Fruit fly (Drosophila melanogaster) whole organism, embryonic: ENCODE results near the gene CG44001.

Source experiments
- Awh ChIP-seq: fragments of 200-800 bp; sonication (Bioruptor generic); IDR thresholded peaks from 2 replicates; pipeline ENCODE4, ENCODE4 v1.3.6; 2022; ENCODE audit warnings: missing biosample characterization, missing genetic modification characterization
- Bdp1 ChIP-seq: fragments of 200-800 bp; sonication (Bioruptor generic); optimal IDR thresholded peaks from 3 replicates; lab custom pipeline; 2016; ENCODE audit warnings: missing biosample characterization, missing genetic modification characterization
- Blimp-1 ChIP-seq: fragments of 200-800 bp; sonication (Bioruptor generic); optimal IDR thresholded peaks from 3 replicates; lab custom pipeline; 2018; ENCODE audit warnings: missing biosample characterization, missing genetic modification characterization, mild to moderate bottlenecking, moderate library complexity, missing genetic modification reagents
- CG10565 ChIP-seq: fragments of 200-800 bp; sonication (Bioruptor generic); optimal IDR thresholded peaks from 3 replicates; lab custom pipeline; 2016; ENCODE audit warnings: missing biosample characterization, mild to moderate bottlenecking, missing genetic modification characterization
- CG11247 ChIP-seq: fragments of 200-800 bp; sonication (Bioruptor generic); IDR thresholded peaks from 2 replicates; pipeline ENCODE4 v1.3.6; 2022; ENCODE audit warnings: missing biosample characterization, missing genetic modification characterization
- CG12942 ChIP-seq: fragments of 200-800 bp; sonication (Bioruptor generic); optimal IDR thresholded peaks from 3 replicates; lab custom pipeline; 2016; ENCODE audit warnings: missing biosample characterization, missing genetic modification characterization
- CG1529 ChIP-seq: fragments of 200-800 bp; sonication (Bioruptor generic); optimal IDR thresholded peaks from 3 replicates; lab custom pipeline; 2018; ENCODE audit warnings: missing biosample characterization, missing genetic modification characterization
- CG1647 ChIP-seq: fragments of 200-800 bp; sonication (Bioruptor generic); optimal IDR thresholded peaks from 3 replicates; lab custom pipeline; 2016; ENCODE audit warnings: missing biosample characterization, missing genetic modification characterization
- CG16863 ChIP-seq: fragments of 200-800 bp; sonication (Bioruptor generic); optimal IDR thresholded peaks from 3 replicates; lab custom pipeline; 2016; ENCODE audit warnings: missing biosample characterization, missing genetic modification characterization
- CG17568 ChIP-seq: fragments of 200-800 bp; sonication (Bioruptor generic); optimal IDR thresholded peaks from 2 replicates; lab custom pipeline; 2018; ENCODE audit warnings: missing biosample characterization, mild to moderate bottlenecking, missing genetic modification characterization, moderate library complexity
- CG2712 ChIP-seq: fragments of 200-800 bp; optimal IDR thresholded peaks from 3 replicates; lab custom pipeline; 2019; ENCODE audit warnings: missing biosample characterization, mild to moderate bottlenecking, missing genetic modification characterization, moderate library complexity
- CG30403 ChIP-seq: fragments of 200-800 bp; sonication (Bioruptor generic); optimal IDR thresholded peaks from 3 replicates; lab custom pipeline; 2016; ENCODE audit warnings: missing biosample characterization, missing genetic modification characterization
- CG33557 ChIP-seq: fragments of 200-800 bp; sonication (Bioruptor generic); optimal IDR thresholded peaks from 2 replicates; lab custom pipeline; 2019; ENCODE audit warnings: missing biosample characterization, mild to moderate bottlenecking, missing genetic modification characterization, moderate library complexity
- CG4282 ChIP-seq: fragments of 200-800 bp; sonication (Bioruptor generic); optimal IDR thresholded peaks from 2 replicates; lab custom pipeline; 2016; ENCODE audit warnings: missing biosample characterization, missing genetic modification characterization
- CG43689 ChIP-seq: fragments of 200-800 bp; sonication (Bioruptor generic); IDR thresholded peaks from 2 replicates; pipeline ENCODE4 v1.3.6; 2022; ENCODE audit warnings: missing biosample characterization, missing genetic modification characterization
- CG4730 ChIP-seq: fragments of 200-800 bp; sonication (Bioruptor generic); IDR thresholded peaks from 2 replicates; pipeline ENCODE4 v1.3.6; 2022; ENCODE audit warnings: missing biosample characterization, missing genetic modification characterization
- CG4820 ChIP-seq: fragments of 200-800 bp; sonication (Bioruptor generic); optimal IDR thresholded peaks from 3 replicates; lab custom pipeline; 2016; ENCODE audit warnings: missing biosample characterization, missing genetic modification characterization
- CG6683 ChIP-seq: fragments of 200-800 bp; sonication (Bioruptor generic); optimal IDR thresholded peaks from 2 replicates; lab custom pipeline; 2017; ENCODE audit warnings: missing biosample characterization, mild to moderate bottlenecking, missing genetic modification characterization, missing genetic modification reagents
- CG8290 ChIP-seq, 3 experiments: fragments of 200-800 bp; sonication (Bioruptor generic); optimal IDR thresholded peaks; 2 replicates each; lab custom pipeline; 2016 to 2019; ENCODE audit warnings: missing biosample characterization in 3 of 3, missing genetic modification characterization in 3 of 3, mild to moderate bottlenecking in 2 of 3, moderate library complexity in 1 of 3
- D19A ChIP-seq: fragments of 200-800 bp; optimal IDR thresholded peaks from 3 replicates; lab custom pipeline; 2019; ENCODE audit warnings: missing biosample characterization, mild to moderate bottlenecking, missing genetic modification characterization, moderate library complexity
- E2f2 ChIP-seq: fragments of 200-800 bp; sonication (Bioruptor generic); IDR thresholded peaks from 2 replicates; pipeline ENCODE4 v1.3.6; 2022; ENCODE audit warnings: missing biosample characterization, missing genetic modification characterization
- Elba2 ChIP-seq: fragments of 200-800 bp; sonication (Bioruptor generic); optimal IDR thresholded peaks from 3 replicates; lab custom pipeline; 2016; ENCODE audit warnings: missing biosample characterization, missing genetic modification characterization
- H2.0 ChIP-seq: fragments of 200-800 bp; sonication (Bioruptor generic); IDR thresholded peaks from 2 replicates; pipeline ENCODE4 v1.3.6; 2022; ENCODE audit warnings: missing biosample characterization, missing genetic modification characterization
- MTF-1 ChIP-seq: fragments of 200-800 bp; sonication (Bioruptor generic); optimal IDR thresholded peaks from 2 replicates; lab custom pipeline; 2018; ENCODE audit warnings: missing biosample characterization, mild to moderate bottlenecking, missing genetic modification characterization, borderline replicate concordance
- Meics ChIP-seq: fragments of 200-800 bp; sonication (Bioruptor generic); optimal IDR thresholded peaks from 2 replicates; lab custom pipeline; 2017; ENCODE audit warnings: missing biosample characterization, mild to moderate bottlenecking, missing genetic modification characterization
- Mes4 ChIP-seq: fragments of 200-800 bp; sonication (Bioruptor generic); optimal IDR thresholded peaks from 2 replicates; lab custom pipeline; 2016; ENCODE audit warnings: missing biosample characterization, missing genetic modification characterization
- Neu2 ChIP-seq: fragments of 200-800 bp; sonication (Bioruptor generic); optimal IDR thresholded peaks from 3 replicates; lab custom pipeline; 2016; ENCODE audit warnings: missing biosample characterization, missing genetic modification characterization, borderline replicate concordance
- Rfx ChIP-seq: fragments of 200-800 bp; sonication (Bioruptor generic); IDR thresholded peaks from 2 replicates; pipeline ENCODE4 v1.3.6; 2022; ENCODE audit warnings: missing biosample characterization, missing genetic modification characterization
- Six4 ChIP-seq: fragments of 200-800 bp; sonication (Bioruptor generic); optimal IDR thresholded peaks from 2 replicates; lab custom pipeline; 2016; ENCODE audit warnings: missing biosample characterization, missing genetic modification characterization
- Trl ChIP-seq, 3 experiments: fragments of >200 bp in 2 of 3; fragments of 200-800 bp in 1 of 3; sonication (Bioruptor generic) in 1 of 3; optimal IDR thresholded peaks; 2 replicates in 1 of 3; 3 replicates in 2 of 3; lab custom pipeline; 2016 to 2017; ENCODE audit warnings: missing biosample characterization in 1 of 3, missing genetic modification characterization in 1 of 3
- cato ChIP-seq: fragments of 200-800 bp; sonication (Bioruptor generic); optimal IDR thresholded peaks from 2 replicates; lab custom pipeline; 2016; ENCODE audit warnings: missing biosample characterization, missing genetic modification characterization, borderline replicate concordance
- caup ChIP-seq: fragments of 200-800 bp; sonication (Bioruptor generic); optimal IDR thresholded peaks from 3 replicates; lab custom pipeline; 2017; ENCODE audit warnings: missing biosample characterization, mild to moderate bottlenecking, missing genetic modification characterization, moderate library complexity; ENCODE audit not compliant: severe bottlenecking
- da ChIP-seq: fragments of 200-800 bp; sonication (Bioruptor generic); optimal IDR thresholded peaks from 2 replicates; lab custom pipeline; 2016; ENCODE audit warnings: missing biosample characterization, missing genetic modification characterization
- disco-r ChIP-seq: fragments of 200-800 bp; sonication (Bioruptor generic); optimal IDR thresholded peaks from 2 replicates; lab custom pipeline; 2016; ENCODE audit warnings: missing biosample characterization, missing genetic modification characterization
- fd64A ChIP-seq: fragments of 200-800 bp; sonication (Bioruptor generic); optimal IDR thresholded peaks from 3 replicates; lab custom pipeline; 2018; ENCODE audit warnings: missing biosample characterization, mild to moderate bottlenecking, missing genetic modification characterization
- gce ChIP-seq: fragments of 200-800 bp; sonication (Bioruptor generic); IDR thresholded peaks from 3 replicates; pipeline ENCODE4 v1.3.6; 2022; ENCODE audit warnings: missing biosample characterization, missing genetic modification characterization
- hb ChIP-seq: fragments of 200-800 bp; sonication (Bioruptor generic); IDR thresholded peaks from 3 replicates; pipeline ENCODE4 v1.3.6; 2022; ENCODE audit warnings: missing biosample characterization, missing genetic modification characterization; ENCODE audit not compliant: partially characterized antibody
- insv ChIP-seq, 2 experiments: fragments of 200-800 bp; sonication (Bioruptor generic); optimal IDR thresholded peaks; 3 replicates each; lab custom pipeline; 2016 to 2018; ENCODE audit warnings: missing biosample characterization in 2 of 2, missing genetic modification characterization in 2 of 2
- lola ChIP-seq, 3 experiments: fragments of >200 bp in 2 of 3; fragments of 200-800 bp in 1 of 3; sonication (Bioruptor generic) in 1 of 3; optimal IDR thresholded peaks; 2 replicates each; lab custom pipeline; 2017 to 2019; ENCODE audit warnings: missing biosample characterization in 3 of 3, missing genetic modification characterization in 3 of 3, mild to moderate bottlenecking in 1 of 3, moderate library complexity in 1 of 3
- luna ChIP-seq: fragments of 200-800 bp; sonication (Bioruptor generic); optimal IDR thresholded peaks from 2 replicates; lab custom pipeline; 2016; ENCODE audit warnings: missing biosample characterization, missing genetic modification characterization
- mirr ChIP-seq: fragments of 200-800 bp; sonication (Bioruptor generic); optimal IDR thresholded peaks from 3 replicates; lab custom pipeline; 2018; ENCODE audit warnings: missing biosample characterization, mild to moderate bottlenecking, missing genetic modification characterization
- otp ChIP-seq: fragments of 200-800 bp; sonication (Bioruptor generic); IDR thresholded peaks from 3 replicates; pipeline ENCODE4, ENCODE4 v1.3.6; 2022; ENCODE audit warnings: missing biosample characterization, missing genetic modification characterization
- repo ChIP-seq: fragments of 200-800 bp; sonication (Bioruptor generic); optimal IDR thresholded peaks from 2 replicates; lab custom pipeline; 2016; ENCODE audit warnings: missing biosample characterization, missing genetic modification characterization
- sc ChIP-seq, 3 experiments: fragments of >200 bp in 2 of 3; fragments of 200-800 bp in 1 of 3; sonication (Bioruptor generic) in 1 of 3; optimal IDR thresholded peaks; 2 replicates in 2 of 3; 3 replicates in 1 of 3; lab custom pipeline; 2017; ENCODE audit warnings: mild to moderate bottlenecking in 1 of 3, missing biosample characterization in 1 of 3, missing genetic modification characterization in 1 of 3, missing genetic modification reagents in 1 of 3
- toy ChIP-seq: fragments of 200-800 bp; sonication (Bioruptor generic); IDR thresholded peaks from 2 replicates; pipeline ENCODE4 v1.3.6; 2022; ENCODE audit warnings: missing biosample characterization, missing genetic modification characterization
- twi ChIP-seq: fragments of 200-800 bp; optimal IDR thresholded peaks from 2 replicates; lab custom pipeline; 2019; ENCODE audit warnings: missing biosample characterization, mild to moderate bottlenecking, missing genetic modification characterization, moderate library complexity
- wek ChIP-seq: fragments of 200-800 bp; sonication (Bioruptor generic); optimal IDR thresholded peaks from 3 replicates; lab custom pipeline; 2018; ENCODE audit warnings: missing biosample characterization, mild to moderate bottlenecking, missing genetic modification characterization, moderate library complexity

Gene CG44001

dm6 chr2L:4999389-5000032 is 43.6 kb upstream of the CG44001 start (continued):
- TF ChIP-seq CG1529 (GFP tag; lab: Kevin White, UChicago): no peak
- no peak for TF ChIP-seq Neu2 (GFP tag; lab: Kevin White, UChicago)
- no peak for TF ChIP-seq CG8290 (GFP tag; optimal IDR thresholded peaks at IDR 0.05; lab: Kevin White, UChicago)
- peak; percentile 75 to 90 for TF ChIP-seq CG8290 (tag; optimal IDR thresholded peaks at IDR 0.05; lab: Kevin White, UChicago)
- TF ChIP-seq toy (GFP tag; lab: Robert Waterston, UW): no peak
- TF ChIP-seq da: no peak
- no peak for TF ChIP-seq wek (GFP tag; lab: Kevin White, UChicago)
- no peak for TF ChIP-seq insv (GFP tag; optimal IDR thresholded peaks at IDR 0.05; lab: Kevin White, UChicago)
- TF ChIP-seq CG12942 (GFP tag; lab: Kevin White, UChicago): peak; percentile 40
- TF ChIP-seq CG1647 (GFP tag; lab: Kevin White, UChicago): peak; percentile 36
- TF ChIP-seq Elba2 (GFP tag; lab: Kevin White, UChicago): no peak
- TF ChIP-seq CG16863 (GFP tag; lab: Kevin White, UChicago): peak; percentile 55
- peak; percentile 7 for TF ChIP-seq cato (GFP tag; lab: Kevin White, UChicago)
- TF ChIP-seq sc (optimal IDR thresholded peaks at IDR 0.05; lab: Kevin White, UChicago): no peak
- peak; percentile 57 for TF ChIP-seq sc (GFP tag; optimal IDR thresholded peaks at IDR 0.05; lab: Kevin White, UChicago)
- TF ChIP-seq Awh (GFP tag; lab: Robert Waterston, UW): peak; percentile 56; the same call in 1 of the 2 replicates
- peak in 1 of 3 experiments; percentile 47 for TF ChIP-seq lola (GFP tag; optimal IDR thresholded peaks at IDR 0.05; lab: Kevin White, UChicago)
- TF ChIP-seq Meics: peak; percentile 61
- TF ChIP-seq CG17568 (GFP tag; lab: Kevin White, UChicago): peak; percentile 45
- peak; percentile 56 for TF ChIP-seq Mes4 (GFP tag; lab: Kevin White, UChicago)
- peak; percentile 56; the same call in 1 of the 2 replicates for TF ChIP-seq CG43689 (GFP tag; lab: Robert Waterston, UW)
- peak; percentile 37; the same call in 2 of the 3 replicates for TF ChIP-seq gce (GFP tag; lab: Robert Waterston, UW)
- TF ChIP-seq E2f2 (GFP tag; lab: Robert Waterston, UW): peak; percentile 19; the same call in 1 of the 2 replicates
- peak; percentile 2 for TF ChIP-seq fd64A
- no peak for TF ChIP-seq CG6683 (GFP tag; lab: Kevin White, UChicago)
- TF ChIP-seq Trl (optimal IDR thresholded peaks at IDR 0.05; lab: Kevin White, UChicago): no peak
- TF ChIP-seq Trl (GFP tag; optimal IDR thresholded peaks at IDR 0.05; lab: Kevin White, UChicago): peak; percentile 72
- peak; percentile 63 for TF ChIP-seq H2.0 (GFP tag; lab: Robert Waterston, UW)
- no peak for TF ChIP-seq disco-r (GFP tag; lab: Kevin White, UChicago)
- peak; percentile 49; the same call in 1 of the 2 replicates for TF ChIP-seq CG4730
- TF ChIP-seq caup (GFP tag; lab: Kevin White, UChicago): peak; percentile 41
- TF ChIP-seq CG2712 (tag; lab: Kevin White, UChicago): peak; percentile 72
- no peak for TF ChIP-seq D19A (tag; lab: Kevin White, UChicago)
- TF ChIP-seq MTF-1: peak; percentile 67
- no peak for TF ChIP-seq hb (GFP tag; lab: Robert Waterston, UW)
- peak; percentile 62 for TF ChIP-seq Blimp-1 (GFP tag; lab: Kevin White, UChicago)
- TF ChIP-seq CG33557 (GFP tag; lab: Kevin White, UChicago): peak; percentile 13
- peak; percentile 49 for TF ChIP-seq CG30403 (GFP tag; lab: Kevin White, UChicago)
- TF ChIP-seq mirr (GFP tag; lab: Kevin White, UChicago): peak; percentile 11
- peak; percentile 86 for TF ChIP-seq Rfx (GFP tag; lab: Robert Waterston, UW)
- no peak for TF ChIP-seq CG10565 (GFP tag; lab: Kevin White, UChicago)
- TF ChIP-seq luna (GFP tag; lab: Kevin White, UChicago): peak; percentile 46
- peak; percentile 35 for TF ChIP-seq repo (GFP tag; lab: Kevin White, UChicago)
- TF ChIP-seq CG4820 (GFP tag; lab: Kevin White, UChicago): peak; percentile 62
- TF ChIP-seq Bdp1 (GFP tag; lab: Kevin White, UChicago): peak; percentile 47
- no peak for TF ChIP-seq CG4282
- peak; percentile 21 for TF ChIP-seq Six4 (GFP tag; lab: Kevin White, UChicago)
- peak; percentile 76 for TF ChIP-seq CG11247 (GFP tag; lab: Robert Waterston, UW)
- peak; percentile 61; the same call in 2 of the 3 replicates for TF ChIP-seq otp
- no peak for TF ChIP-seq twi (tag; lab: Kevin White, UChicago)
